Worm (Caenorhabditis elegans): ENCODE data around the gene lin-49.

ce11 chrIV:8615314-8615713 lies 5.2 kb upstream of the lin-49 start:
- no peak for TF ChIP-seq elt-3 (tag; optimal IDR thresholded peaks at IDR 0.05)
- no peak for TF ChIP-seq ztf-4 (tag; optimal IDR thresholded peaks at IDR 0.05)
- no peak for TF ChIP-seq nhr-12 (tag; optimal IDR thresholded peaks at IDR 0.05)
- TF ChIP-seq ama-1 (optimal IDR thresholded peaks at IDR 0.05) = no peak
- no peak for TF ChIP-seq peb-1 (tag; optimal IDR thresholded peaks at IDR 0.05)

Measured in whole organism, L2 larva.